Worm (Caenorhabditis elegans): ENCODE data around the gene ceh-53.

Gene ceh-53

DNA sequence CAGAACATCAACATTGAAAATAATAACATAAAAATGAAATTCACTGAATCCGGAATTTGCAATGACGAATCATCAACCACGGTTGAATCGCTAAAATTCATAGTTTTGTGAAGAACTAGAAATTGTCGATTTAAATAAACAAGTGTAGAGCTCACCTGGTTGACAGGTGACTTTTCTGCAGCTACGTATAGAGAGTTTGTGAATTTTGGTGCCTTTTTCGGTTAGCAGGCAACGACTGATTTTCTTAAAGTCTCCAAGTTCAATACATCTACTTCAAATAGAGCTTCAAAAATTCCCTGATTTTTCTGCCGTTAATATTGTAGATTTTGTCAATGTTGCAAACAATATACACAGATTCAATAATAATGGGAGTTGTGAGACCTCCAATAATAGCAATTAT lies 20.9 kb upstream of the ceh-53 start, which contains the start of gene srz-69:
TSS of gene srz-69 (minus strand) at position 101 of the 400 bp plus-strand sequence.
- TF ChIP-seq die-1 (tag; optimal IDR thresholded peaks at IDR 0.05): no peak
- TF ChIP-seq madf-6 (GFP tag; IDR thresholded peaks at IDR 0.05): no peak

DNA sequence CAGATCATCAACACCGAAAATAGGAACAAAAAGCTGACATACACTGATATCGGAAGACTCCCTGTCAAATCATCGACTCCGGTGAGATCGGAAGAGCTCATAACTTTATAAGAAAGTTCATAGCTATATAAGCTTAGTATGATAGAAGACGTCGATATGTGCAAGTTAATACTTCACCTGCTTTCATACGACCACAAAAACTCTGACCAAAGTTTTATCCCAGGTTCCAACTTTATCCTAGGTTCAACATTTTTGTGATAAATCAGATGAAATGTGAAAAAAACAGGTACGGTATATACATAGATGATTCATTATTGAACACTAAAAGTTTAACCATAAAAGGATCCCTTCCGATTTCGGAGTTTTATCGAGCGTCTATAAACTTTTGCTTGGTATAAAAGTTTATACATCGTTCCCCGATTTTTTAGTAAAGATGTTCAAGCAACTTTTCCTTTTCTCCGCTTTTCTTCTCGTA lies 19.1 kb upstream of the ceh-53 start, which contains the start of the genes srz-70 and C09G12.5:
TSS of gene srz-70 (minus strand) at position 101 of the 475 bp plus-strand sequence.
TSS of gene C09G12.5 (plus strand) at position 425 of the 475 bp plus-strand sequence.
- no peak for TF ChIP-seq him-1 (tag; optimal IDR thresholded peaks at IDR 0.05)
- TF ChIP-seq ceh-79 (tag; optimal IDR thresholded peaks at IDR 0.05): no peak

DNA sequence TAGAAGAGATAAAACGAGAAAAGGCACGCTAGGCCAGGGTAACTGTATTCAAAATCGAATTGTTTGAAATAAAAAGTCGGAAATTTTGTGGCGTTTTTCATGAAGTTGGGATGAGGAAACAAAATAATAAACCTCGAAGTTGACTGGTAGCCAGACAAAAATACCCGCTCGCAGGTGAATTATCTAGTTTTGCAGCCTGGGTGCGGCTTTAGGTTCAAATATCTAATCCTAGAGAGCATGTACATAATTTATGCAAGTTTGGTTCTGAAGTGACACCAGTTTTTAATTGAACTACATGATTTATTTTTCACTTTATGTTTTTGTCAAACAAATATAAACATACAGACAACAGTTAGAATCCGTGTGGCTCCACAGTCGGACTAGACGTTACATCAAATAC lies 16.2 kb upstream of the ceh-53 start, which contains the start of gene srz-37:
TSS of gene srz-37 (minus strand) at position 101 of the 400 bp plus-strand sequence.
- TF ChIP-seq egl-44 (GFP tag; IDR thresholded peaks at IDR 0.05): no peak
- TF ChIP-seq fkh-3 (tag; optimal IDR thresholded peaks at IDR 0.05): no peak
- TF ChIP-seq Y95B8A.8 (GFP tag; IDR thresholded peaks at IDR 0.05): no peak
- no peak for TF ChIP-seq atf-7 (tag; optimal IDR thresholded peaks at IDR 0.05)
- TF ChIP-seq F57A8.1 (GFP tag; optimal IDR thresholded peaks at IDR 0.05): no peak
- TF ChIP-seq lsy-27 (tag; optimal IDR thresholded peaks at IDR 0.05; ENCODE audit: borderline replicate concordance, insufficient read depth): no peak
- TF ChIP-seq B0019.2 (GFP tag; conservative IDR thresholded peaks at IDR 0.05): no peak
- no peak for TF ChIP-seq ztf-6 (GFP tag; IDR thresholded peaks at IDR 0.05)
- no peak for TF ChIP-seq Y56A3A.18 (GFP tag; IDR thresholded peaks at IDR 0.05)
- TF ChIP-seq egrh-3 (GFP tag; IDR thresholded peaks at IDR 0.05): no peak
- no peak for TF ChIP-seq attf-6 (GFP tag; IDR thresholded peaks at IDR 0.05)
- TF ChIP-seq tlf-1 (GFP tag; optimal IDR thresholded peaks at IDR 0.05): no peak
- TF ChIP-seq hrde-1 (tag; optimal IDR thresholded peaks at IDR 0.05; ENCODE audit: borderline replicate concordance): no peak

DNA sequence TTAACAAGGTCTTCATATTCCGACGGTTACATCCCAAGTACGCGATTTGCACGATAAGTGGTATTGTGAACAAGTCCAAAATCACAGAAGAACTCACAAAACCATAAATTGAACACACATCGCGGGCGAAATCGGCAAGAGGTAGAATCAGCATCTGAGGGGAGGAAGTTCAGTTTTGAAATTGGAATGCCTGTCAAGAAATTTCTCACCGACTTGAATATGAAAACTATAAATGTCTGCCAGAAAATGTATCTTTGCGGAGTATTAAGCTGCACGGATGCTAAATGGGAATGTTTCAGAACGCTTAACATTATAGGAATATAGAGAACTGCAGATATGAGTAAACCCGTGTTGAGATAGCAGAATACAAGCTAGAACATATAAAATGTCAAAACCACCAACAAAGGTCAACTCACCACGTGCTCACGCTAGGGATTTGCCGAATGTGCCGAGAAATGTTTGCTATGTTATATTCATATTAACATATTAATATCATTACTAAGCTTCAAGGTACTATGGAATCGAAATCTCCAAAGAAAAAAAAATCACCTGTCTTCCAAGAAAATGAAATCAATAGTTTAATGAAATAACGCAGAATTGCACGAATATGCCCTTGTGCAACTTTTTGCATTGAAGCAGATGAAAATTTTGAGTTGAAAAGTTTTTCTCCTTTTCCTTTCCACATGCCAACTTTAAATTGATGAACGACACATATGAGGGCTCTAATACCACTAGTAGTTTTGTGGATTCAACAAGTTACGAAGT lies 15.6 kb upstream of the ceh-53 start, which contains the start of gene srz-82:
TSS of gene srz-82 (plus strand) at position 701 of the 765 bp plus-strand sequence.
- TF ChIP-seq bed-2 (GFP tag; IDR thresholded peaks at IDR 0.05): no peak

DNA sequence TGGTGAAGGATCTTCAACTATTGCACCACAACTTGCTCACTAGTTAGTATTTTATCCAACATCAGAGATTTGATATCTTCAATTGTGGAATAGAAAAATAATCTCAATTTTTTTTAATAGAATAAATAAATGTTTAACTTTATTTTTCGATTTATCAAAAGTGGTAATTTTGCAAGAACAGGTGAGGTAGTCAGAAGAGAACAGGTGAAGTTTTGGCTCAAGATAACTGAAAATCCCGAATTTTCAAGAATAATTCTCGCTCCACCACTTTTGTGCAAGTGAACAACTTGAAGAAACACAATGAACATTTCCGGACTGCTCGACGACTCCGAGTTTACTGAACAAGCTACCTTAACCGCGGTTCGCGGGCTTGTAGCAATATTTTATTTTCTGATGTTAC lies 6.5 kb upstream of the ceh-53 start, which contains the start of gene srz-78:
TSS of gene srz-78 (plus strand) at position 301 of the 400 bp plus-strand sequence.
- TF ChIP-seq athp-1 (tag; optimal IDR thresholded peaks at IDR 0.05) (no peak), ZK185.1 (tag; optimal IDR thresholded peaks at IDR 0.05; ENCODE audit: poor library complexity, severe bottlenecking) (no peak), sptf-2 (GFP tag; optimal IDR thresholded peaks at IDR 0.05) (no peak), lin-54 (GFP tag; optimal IDR thresholded peaks at IDR 0.05) (no peak), ceh-79 (tag; optimal IDR thresholded peaks at IDR 0.05) (no peak), C06A6.2 (GFP tag; conservative IDR thresholded peaks at IDR 0.05) (no peak), snpc-3.4 (tag; optimal IDR thresholded peaks at IDR 0.05) (no peak), nfya-1 (tag; optimal IDR thresholded peaks at IDR 0.05; ENCODE audit: borderline replicate concordance, insufficient read depth) (no peak), B0035.1 (tag; optimal IDR thresholded peaks at IDR 0.05) (no peak), Y79H2A.3 (GFP tag; conservative IDR thresholded peaks at IDR 0.05) (no peak), mel-28 (tag; optimal IDR thresholded peaks at IDR 0.05; ENCODE audit: borderline replicate concordance) (no peak), repo-1 (tag; optimal IDR thresholded peaks at IDR 0.05) (no peak), snpc-4 (GFP tag; optimal IDR thresholded peaks at IDR 0.05) (no peak), snpc-4 (tag; optimal IDR thresholded peaks at IDR 0.05) (no peak), Y95B8A.8 (GFP tag; IDR thresholded peaks at IDR 0.05) (no peak), egrh-3 (GFP tag; IDR thresholded peaks at IDR 0.05) (no peak), ccch-3 (GFP tag; optimal IDR thresholded peaks at IDR 0.05) (no peak), cebp-2 (GFP tag; IDR thresholded peaks at IDR 0.05) (no peak)

All from whole organism, young adult.